Fruit fly (Drosophila melanogaster): ENCODE data around the gene Rpt2.
A peak's percentile ranks its signal among the peaks of the same experiment; 100 is the strongest.

The Rpt2 gene

dm6 chr3R:23938564-23939122 is 7.3 kb upstream of the Rpt2 start (continued):
- TF ChIP-seq GATAe (GFP tag; conservative IDR thresholded peaks at IDR 0.05) (peak; percentile 25; the same call in 1 of the 2 replicates), exex (tag; optimal IDR thresholded peaks at IDR 0.05) (peak; percentile 88), pros (GFP tag; optimal IDR thresholded peaks at IDR 0.05) (peak; percentile 52), Pdp1 (GFP tag; optimal IDR thresholded peaks at IDR 0.05) (peak in 1 of 2 experiments; percentile 93), jigr1 (GFP tag; IDR thresholded peaks at IDR 0.05) (no peak), CG12071 (GFP tag; optimal IDR thresholded peaks at IDR 0.05) (peak; percentile 19), TFAM (GFP tag; optimal IDR thresholded peaks at IDR 0.05) (no peak), nom (GFP tag; optimal IDR thresholded peaks at IDR 0.05) (no peak), CG34422 (GFP tag; IDR thresholded peaks at IDR 0.05) (no peak), CG34376 (GFP tag; optimal IDR thresholded peaks at IDR 0.05) (peak; percentile 77), PHDP (tag; optimal IDR thresholded peaks at IDR 0.05) (no peak), CG2678 (tag; optimal IDR thresholded peaks at IDR 0.05) (peak; percentile 3), ara (GFP tag; IDR thresholded peaks at IDR 0.05) (no peak), cwo (GFP tag; optimal IDR thresholded peaks at IDR 0.05) (peak; percentile 39), chm (GFP tag; IDR thresholded peaks at IDR 0.05) (0 out of 2 replicates have a peak, but pooled peaks have one; percentile 12), CG17385 (GFP tag; optimal IDR thresholded peaks at IDR 0.05) (peak; percentile 28), E2f2 (GFP tag; IDR thresholded peaks at IDR 0.05) (peak; percentile 13; the same call in 1 of the 2 replicates), lab (GFP tag; optimal IDR thresholded peaks at IDR 0.05) (no peak), CG10543 (GFP tag; optimal IDR thresholded peaks at IDR 0.05) (peak; percentile 34), Nf-YB (GFP tag; optimal IDR thresholded peaks at IDR 0.05) (no peak), CkIIα-i1 (GFP tag; IDR thresholded peaks at IDR 0.05) (no peak)

dm6 chr3R:23933684-23934575 is 2.6 kb upstream of the Rpt2 start, which contains the start of gene CG5854:
Gene CG5854, plus strand, starts transcription at chr3R:23933912.
- TF ChIP-seq cas (GFP tag; IDR thresholded peaks at IDR 0.05) (no peak), insv (GFP tag; optimal IDR thresholded peaks at IDR 0.05) (no peak), CG15011 (GFP tag; optimal IDR thresholded peaks at IDR 0.05) (peak; percentile 50), Xrp1 (GFP tag; IDR thresholded peaks at IDR 0.05) (peak; percentile 84), danr (GFP tag; IDR thresholded peaks at IDR 0.05) (peak; percentile 35; the same call in 1 of the 2 replicates), CG6683 (GFP tag; optimal IDR thresholded peaks at IDR 0.05) (no peak), CG7745 (tag; optimal IDR thresholded peaks at IDR 0.05) (no peak), CG1529 (GFP tag; optimal IDR thresholded peaks at IDR 0.05) (peak; percentile 77), croc (GFP tag; conservative IDR thresholded peaks at IDR 0.05) (peak; percentile 47; the same call in 2 of the 3 replicates), phol (tag; optimal IDR thresholded peaks at IDR 0.05) (peak; percentile 72), cwo (GFP tag; optimal IDR thresholded peaks at IDR 0.05) (peak; percentile 68), amos (GFP tag; IDR thresholded peaks at IDR 0.05; ENCODE audit: partially characterized antibody) (no peak), CG4360 (GFP tag; IDR thresholded peaks at IDR 0.05) (peak; percentile 68), CG32532 (GFP tag; IDR thresholded peaks at IDR 0.05) (peak; percentile 82), CG7372 (GFP tag; IDR thresholded peaks at IDR 0.05) (no peak), Oaz (GFP tag; IDR thresholded peaks at IDR 0.05) (no peak), ab (GFP tag; optimal IDR thresholded peaks at IDR 0.05) (peak; percentile 16), CG1647 (GFP tag; optimal IDR thresholded peaks at IDR 0.05) (peak; percentile 59), grau (tag; optimal IDR thresholded peaks at IDR 0.05) (peak; percentile 59), CG7271 (tag; optimal IDR thresholded peaks at IDR 0.05) (no peak), so (GFP tag; IDR thresholded peaks at IDR 0.05) (peak; percentile 74; the same call in 2 of the 3 replicates), Trl (optimal IDR thresholded peaks at IDR 0.05) (no peak), Trl (GFP tag; optimal IDR thresholded peaks at IDR 0.05) (peak; percentile 76), crp (GFP tag; optimal IDR thresholded peaks at IDR 0.05) (no peak), onecut (GFP tag; IDR thresholded peaks at IDR 0.05) (peak; percentile 67), lab (GFP tag; optimal IDR thresholded peaks at IDR 0.05) (peak; percentile 89), Dbx (GFP tag; IDR thresholded peaks at IDR 0.05) (peak; percentile 38; the same call in 1 of the 3 replicates), CG8478 (optimal IDR thresholded peaks at IDR 0.05) (no peak), CG12219 (GFP tag; optimal IDR thresholded peaks at IDR 0.05) (peak; percentile 84)

Measured in whole organism, embryonic.